Fruit fly (Drosophila melanogaster): ENCODE results near the gene Tim17a2.

DNA sequence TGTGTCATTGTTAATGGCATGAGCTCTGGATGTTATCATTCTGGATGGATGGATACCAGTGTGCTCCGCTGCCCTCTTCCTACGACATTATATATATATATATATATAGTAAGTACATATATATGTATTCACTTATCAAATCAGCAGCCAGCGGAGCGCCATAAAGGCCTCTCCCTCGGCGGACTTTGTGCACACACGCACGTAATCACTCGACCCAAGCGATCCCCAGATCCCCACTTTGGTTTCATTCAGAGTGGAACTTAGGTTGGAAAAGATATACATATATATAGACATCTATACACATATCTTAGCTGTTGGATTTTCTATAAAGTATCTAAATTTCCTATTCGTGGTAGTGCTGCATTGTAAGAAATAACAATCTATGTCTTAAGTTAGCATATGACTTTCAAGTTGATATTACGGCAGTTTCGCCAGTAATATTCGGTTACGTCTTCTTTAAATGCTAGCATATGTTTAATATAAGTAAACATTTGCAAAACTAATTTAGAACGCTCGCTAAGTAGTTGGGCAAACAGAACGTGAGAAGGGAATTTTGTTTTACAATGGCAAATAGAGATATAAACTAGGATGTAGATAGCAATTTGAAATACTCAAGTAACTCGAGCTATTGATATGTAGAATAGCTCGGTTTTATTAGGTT lies 45.8 kb upstream of the Tim17a2 start:
- no peak for TF ChIP-seq CG3032 (tag; optimal IDR thresholded peaks at IDR 0.05)
- TF ChIP-seq salr (GFP tag; optimal IDR thresholded peaks at IDR 0.05): no peak
- TF ChIP-seq Ets96B (tag; optimal IDR thresholded peaks at IDR 0.05): no peak
- no peak for TF ChIP-seq Blimp-1 (GFP tag; optimal IDR thresholded peaks at IDR 0.05)
- TF ChIP-seq CG9139 (GFP tag; optimal IDR thresholded peaks at IDR 0.05): no peak
- no peak for TF ChIP-seq Sox15 (GFP tag; optimal IDR thresholded peaks at IDR 0.05)
- no peak for TF ChIP-seq CG7368 (GFP tag; optimal IDR thresholded peaks at IDR 0.05)
- TF ChIP-seq CG8319 (GFP tag; optimal IDR thresholded peaks at IDR 0.05): no peak
- 0 out of 3 replicates have a peak, but pooled peaks have one; percentile 15 for TF ChIP-seq eg (GFP tag; IDR thresholded peaks at IDR 0.05)
- no peak for TF ChIP-seq Lpt (GFP tag; optimal IDR thresholded peaks at IDR 0.05)
- TF ChIP-seq Eip78C (GFP tag): peak; percentile 44
- no peak for TF ChIP-seq Ets21C (GFP tag; optimal IDR thresholded peaks at IDR 0.05)
